Worm (Caenorhabditis elegans) whole organism, L2 larva: Measurements from ENCODE around the gene M176.11.

ENCODE experiments used
- fos-1 ChIP-seq: fragments of 150-350 bp; optimal IDR thresholded peaks from 2 replicates; lab custom pipeline; 2014; ENCODE audit warnings: missing biosample characterization, missing genetic modification characterization
- lin-39 ChIP-seq: fragments of 150-350 bp; optimal IDR thresholded peaks from 2 replicates; lab custom pipeline; 2014; ENCODE audit warnings: missing biosample characterization, missing genetic modification reagents, missing genetic modification characterization
- nhr-23 ChIP-seq: fragments of 150-350 bp; optimal IDR thresholded peaks from 2 replicates; lab custom pipeline; 2014; ENCODE audit warnings: missing biosample characterization, missing genetic modification reagents, missing genetic modification characterization
- nhr-6 ChIP-seq: fragments of 150-350 bp; optimal IDR thresholded peaks from 2 replicates; lab custom pipeline; 2014; ENCODE audit warnings: missing biosample characterization, missing genetic modification characterization
- unc-55 ChIP-seq: fragments of 150-350 bp; sonication (generic microtip); optimal IDR thresholded peaks from 3 replicates; lab custom pipeline; 2014; ENCODE audit warnings: missing biosample characterization, missing genetic modification reagents, missing genetic modification characterization
- ztf-11 ChIP-seq: sonication (generic microtip); optimal IDR thresholded peaks from 2 replicates; lab custom pipeline; 2017; ENCODE audit warnings: missing biosample characterization, missing genetic modification characterization

ce11 chrII:9372991-9373390, 49.1 kb upstream of the M176.11 start, which contains the start of gene C06C3.4:
- TF ChIP-seq unc-55 (GFP tag; lab: Kevin White, UChicago) (no peak), ztf-11 (tag; lab: Kevin White, UChicago) (no peak), nhr-6 (tag; lab: Kevin White, UChicago) (no peak), lin-39 (no peak), nhr-23 (tag; lab: Kevin White, UChicago) (no peak), fos-1 (no peak)
